Worm (Caenorhabditis elegans): Measurements from ENCODE around the gene K02D10.1.

K02D10.1 gene

DNA sequence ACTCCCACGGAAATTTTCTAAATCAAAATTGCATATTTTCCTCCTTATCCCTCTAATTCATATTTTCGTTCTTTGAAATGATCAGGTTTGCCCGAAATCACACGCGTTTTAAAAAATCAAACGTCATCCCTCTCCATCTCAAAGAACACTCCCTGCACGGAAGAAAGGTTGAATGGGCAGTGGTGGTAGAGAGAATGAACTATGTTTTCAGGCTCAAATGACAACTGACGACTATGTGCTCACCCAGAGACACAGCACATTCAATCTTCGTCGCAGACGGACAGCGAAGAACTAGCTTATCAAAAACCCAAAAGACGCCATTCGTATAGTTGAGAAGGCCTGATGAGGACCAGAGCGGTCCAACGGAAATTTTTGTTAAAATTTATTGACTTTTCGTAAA lies 29.6 kb upstream of the K02D10.1 start:
- TF ChIP-seq nhr-48 (tag; optimal IDR thresholded peaks at IDR 0.05) (no peak), unc-39 (tag; optimal IDR thresholded peaks at IDR 0.05) (no peak), mdt-29 (GFP tag; IDR thresholded peaks at IDR 0.05) (no peak), spr-1 (tag; optimal IDR thresholded peaks at IDR 0.05) (no peak), daf-8 (GFP tag; IDR thresholded peaks at IDR 0.05) (no peak), dpl-1 (GFP tag; optimal IDR thresholded peaks at IDR 0.05) (no peak), lin-38 (GFP tag; IDR thresholded peaks at IDR 0.05) (0 out of 2 replicates have a peak, but pooled peaks have one; percentile 10), dmd-6 (GFP tag; IDR thresholded peaks at IDR 0.05) (0 out of 2 replicates have a peak, but pooled peaks have one; percentile 9), ama-1 (optimal IDR thresholded peaks at IDR 0.05) (no peak), vab-7 (GFP tag; IDR thresholded peaks at IDR 0.05) (no peak), R02D3.7 (tag; optimal IDR thresholded peaks at IDR 0.05) (no peak), ceh-62 (tag; optimal IDR thresholded peaks at IDR 0.05) (no peak), nhr-25 (tag; optimal IDR thresholded peaks at IDR 0.05; ENCODE audit: borderline replicate concordance, insufficient read depth) (no peak), T20F7.1 (GFP tag; optimal IDR thresholded peaks at IDR 0.05) (no peak), zag-1 (tag; optimal IDR thresholded peaks at IDR 0.05) (no peak), aha-1 (tag) (peak; percentile 67), hlh-11 (tag; optimal IDR thresholded peaks at IDR 0.05) (peak; percentile 47), hlh-30 (tag; optimal IDR thresholded peaks at IDR 0.05; ENCODE audit: insufficient read depth) (peak; percentile 21), daf-12 (tag; optimal IDR thresholded peaks at IDR 0.05) (no peak), ceh-20 (GFP tag; IDR thresholded peaks at IDR 0.05) (0 out of 2 replicates have a peak, but pooled peaks have one; percentile 9), ztf-11 (tag; optimal IDR thresholded peaks at IDR 0.05) (no peak), F37D6.2 (tag; optimal IDR thresholded peaks at IDR 0.05) (no peak), ces-1 (GFP tag; optimal IDR thresholded peaks at IDR 0.05) (no peak), mep-1 (tag; optimal IDR thresholded peaks at IDR 0.05) (peak; percentile 15), mes-2 (tag; optimal IDR thresholded peaks at IDR 0.05; ENCODE audit: poor library complexity, severe bottlenecking) (peak; percentile 49), dve-1 (tag; optimal IDR thresholded peaks at IDR 0.05; ENCODE audit: insufficient read depth) (no peak), unc-130 (GFP tag; optimal IDR thresholded peaks at IDR 0.05) (no peak)

DNA sequence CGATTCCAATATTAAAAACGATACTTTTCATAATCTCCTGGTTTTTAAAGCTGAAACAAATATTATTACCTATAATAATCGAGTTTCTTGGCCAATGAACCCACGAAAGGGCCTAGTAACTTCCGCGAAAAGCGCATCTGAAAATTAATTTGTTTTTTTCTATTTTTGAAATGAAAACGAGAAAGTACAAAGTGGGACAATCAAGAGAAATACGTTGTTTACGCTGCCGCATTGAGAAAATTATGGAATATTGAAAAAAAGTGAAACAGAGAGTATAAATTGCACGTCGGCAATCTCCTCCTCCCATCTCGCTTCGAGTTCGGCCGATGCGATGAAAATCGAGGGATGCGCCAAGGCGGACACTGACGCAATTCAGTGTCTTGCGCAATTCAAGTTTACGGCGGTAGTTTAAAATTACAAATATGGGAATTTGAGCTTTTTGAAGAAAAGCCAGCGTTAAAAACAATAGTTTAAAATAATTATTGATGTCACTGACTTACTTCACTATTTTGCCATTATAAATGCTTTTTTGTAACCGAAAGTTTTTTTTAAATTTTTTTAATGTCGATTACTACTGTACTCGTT lies 28.0 kb upstream of the K02D10.1 start, which contains the start of gene pdhk-2:
pdhk-2 (minus strand) TSS at position 137 of the 585 bp plus-strand sequence.
- TF ChIP-seq Y75B8A.6 (GFP tag; IDR thresholded peaks at IDR 0.05) (no peak), lsy-2 (tag; optimal IDR thresholded peaks at IDR 0.05) (peak; percentile 68 to 95), mdt-29 (GFP tag; IDR thresholded peaks at IDR 0.05) (peak; percentile 68; the same call in 1 of the 2 replicates), lin-29 (GFP tag; IDR thresholded peaks at IDR 0.05) (peak; percentile 79), duxl-1 (tag; optimal IDR thresholded peaks at IDR 0.05; ENCODE audit: poor library complexity) (peak; percentile 86), unc-62 (GFP tag; optimal IDR thresholded peaks at IDR 0.05 in 1 of 2) (peak in 1 of 2 experiments; percentile 98), unc-62 (tag; optimal IDR thresholded peaks at IDR 0.05) (no peak), sdz-12 (GFP tag; optimal IDR thresholded peaks at IDR 0.05) (no peak), php-3 (GFP tag; IDR thresholded peaks at IDR 0.05) (0 out of 2 replicates have a peak, but pooled peaks have one; percentile 57), fkh-10 (GFP tag; optimal IDR thresholded peaks at IDR 0.05) (peak; percentile 59), lin-38 (GFP tag; IDR thresholded peaks at IDR 0.05) (peak; percentile 89), daf-19 (GFP tag; conservative IDR thresholded peaks at IDR 0.05) (peak; percentile 73), lin-13 (GFP tag; optimal IDR thresholded peaks at IDR 0.05) (peak; percentile 82), mxl-3 (GFP tag; optimal IDR thresholded peaks at IDR 0.05) (peak; percentile 87), cey-2 (tag; optimal IDR thresholded peaks at IDR 0.05; ENCODE audit: borderline replicate concordance, insufficient read depth) (no peak), nhr-76 (tag; optimal IDR thresholded peaks at IDR 0.05) (no peak), madf-9 (GFP tag; conservative IDR thresholded peaks at IDR 0.05) (peak; percentile 72), nhr-111 (GFP tag; optimal IDR thresholded peaks at IDR 0.05) (no peak), ctbp-1 (GFP tag; IDR thresholded peaks at IDR 0.05) (peak; percentile 90), vab-7 (GFP tag; IDR thresholded peaks at IDR 0.05) (0 out of 2 replicates have a peak, but pooled peaks have one; percentile 51), spr-3 (GFP tag; optimal IDR thresholded peaks at IDR 0.05) (peak; percentile 65), ces-1 (GFP tag; optimal IDR thresholded peaks at IDR 0.05) (no peak), F10B5.3 (tag; optimal IDR thresholded peaks at IDR 0.05) (peak; percentile 68), nhr-102 (tag; optimal IDR thresholded peaks at IDR 0.05) (peak; percentile 91), zip-11 (GFP tag; IDR thresholded peaks at IDR 0.05) (no peak), mdl-1 (tag; optimal IDR thresholded peaks at IDR 0.05) (peak in 1 of 2 experiments; percentile 82), unc-39 (tag; optimal IDR thresholded peaks at IDR 0.05) (no peak)
